Fruit fly (Drosophila melanogaster) whole organism, embryonic: Measurements from ENCODE around the gene svr.

Source experiments
- CG10274 ChIP-seq: fragments of 200-800 bp; sonication (Bioruptor generic); optimal IDR thresholded peaks from 3 replicates; lab custom pipeline; 2017; ENCODE audit warnings: missing biosample characterization, mild to moderate bottlenecking, missing genetic modification characterization
- CG10321 ChIP-seq: fragments of 200-800 bp; sonication (Bioruptor generic); IDR thresholded peaks from 2 replicates; pipeline ENCODE4 v1.3.6; 2022; ENCODE audit warnings: missing biosample characterization, missing genetic modification characterization
- CG10462 ChIP-seq: fragments of 200-800 bp; sonication (Bioruptor generic); optimal IDR thresholded peaks from 2 replicates; lab custom pipeline; 2016; ENCODE audit warnings: missing biosample characterization, missing genetic modification characterization
- CG10959 ChIP-seq: fragments of 200-800 bp; sonication (Bioruptor generic); IDR thresholded peaks from 2 replicates; pipeline ENCODE4 v1.3.6; 2022; ENCODE audit warnings: missing biosample characterization, missing genetic modification characterization
- CG12769 ChIP-seq: fragments of 200-800 bp; sonication (Bioruptor generic); optimal IDR thresholded peaks from 2 replicates; lab custom pipeline; 2019; ENCODE audit warnings: missing biosample characterization, mild to moderate bottlenecking, missing genetic modification characterization, moderate library complexity
- CG13123 ChIP-seq: fragments of 200-800 bp; sonication (Bioruptor generic); optimal IDR thresholded peaks from 2 replicates; lab custom pipeline; 2016; ENCODE audit warnings: missing biosample characterization, missing genetic modification characterization
- CG15073 ChIP-seq: fragments of 200-800 bp; sonication (Bioruptor generic); optimal IDR thresholded peaks from 2 replicates; lab custom pipeline; 2016; ENCODE audit warnings: missing biosample characterization, missing genetic modification characterization
- CG1602 ChIP-seq: fragments of 200-800 bp; sonication (Bioruptor generic); optimal IDR thresholded peaks from 3 replicates; lab custom pipeline; 2016; ENCODE audit warnings: missing biosample characterization, missing genetic modification characterization
- CG16815 ChIP-seq: fragments of 200-800 bp; sonication (Bioruptor generic); optimal IDR thresholded peaks from 3 replicates; lab custom pipeline; 2017; ENCODE audit warnings: missing biosample characterization, mild to moderate bottlenecking, missing genetic modification characterization
- CG17328 ChIP-seq: fragments of 200-800 bp; sonication (Bioruptor generic); IDR thresholded peaks from 2 replicates; pipeline ENCODE4 v1.3.6; 2022; ENCODE audit warnings: missing biosample characterization, missing genetic modification characterization
- CG18619 ChIP-seq: fragments of 200-800 bp; sonication (Bioruptor generic); optimal IDR thresholded peaks from 3 replicates; lab custom pipeline; 2017; ENCODE audit warnings: missing biosample characterization, mild to moderate bottlenecking, missing genetic modification characterization
- CG2199 ChIP-seq: fragments of 200-800 bp; sonication (Bioruptor generic); IDR thresholded peaks from 3 replicates; pipeline ENCODE4 v1.3.6; 2022; ENCODE audit warnings: missing biosample characterization, missing genetic modification characterization
- CG2875 ChIP-seq: fragments of 200-800 bp; sonication (Bioruptor generic); optimal IDR thresholded peaks from 2 replicates; lab custom pipeline; 2017; ENCODE audit warnings: missing biosample characterization, mild to moderate bottlenecking, missing genetic modification characterization, missing genetic modification reagents
- CG30403 ChIP-seq: fragments of 200-800 bp; sonication (Bioruptor generic); optimal IDR thresholded peaks from 3 replicates; lab custom pipeline; 2016; ENCODE audit warnings: missing biosample characterization, missing genetic modification characterization
- CG32767 ChIP-seq: fragments of 200-800 bp; sonication (Bioruptor generic); IDR thresholded peaks from 2 replicates; pipeline ENCODE4 v1.3.6; 2022; ENCODE audit warnings: missing biosample characterization, missing genetic modification characterization
- CG32772 ChIP-seq: fragments of 200-800 bp; sonication (Bioruptor generic); IDR thresholded peaks from 2 replicates; pipeline ENCODE4 v1.3.6; 2022; ENCODE audit warnings: missing biosample characterization, missing genetic modification characterization
- CG4282 ChIP-seq: fragments of 200-800 bp; sonication (Bioruptor generic); optimal IDR thresholded peaks from 2 replicates; lab custom pipeline; 2016; ENCODE audit warnings: missing biosample characterization, missing genetic modification characterization
- CG4328 ChIP-seq: fragments of 200-800 bp; sonication (Bioruptor generic); optimal IDR thresholded peaks from 3 replicates; lab custom pipeline; 2017; ENCODE audit warnings: missing biosample characterization, missing genetic modification reagents, missing genetic modification characterization
- CG4360 ChIP-seq: fragments of 200-800 bp; sonication (Bioruptor generic); IDR thresholded peaks from 2 replicates; pipeline ENCODE4 v1.3.6; 2022; ENCODE audit warnings: missing biosample characterization, missing genetic modification characterization
- CG4424 ChIP-seq: fragments of 200-800 bp; sonication (Bioruptor generic); optimal IDR thresholded peaks from 3 replicates; lab custom pipeline; 2016; ENCODE audit warnings: missing biosample characterization, missing genetic modification characterization
- CG4854 ChIP-seq: fragments of 200-800 bp; sonication (Bioruptor generic); optimal IDR thresholded peaks from 2 replicates; lab custom pipeline; 2016; ENCODE audit warnings: missing biosample characterization, missing genetic modification characterization, inconsistent platforms
- CG8281 ChIP-seq: fragments of 200-800 bp; sonication (Bioruptor generic); optimal IDR thresholded peaks from 2 replicates; lab custom pipeline; 2018; ENCODE audit warnings: missing biosample characterization, mild to moderate bottlenecking, missing genetic modification characterization, moderate library complexity
- CTCF ChIP-seq: fragments of 200-800 bp; sonication (Bioruptor generic); optimal IDR thresholded peaks from 2 replicates; lab custom pipeline; 2017; ENCODE audit warnings: missing biosample characterization, mild to moderate bottlenecking, missing genetic modification characterization, moderate library complexity
- D ChIP-seq, 2 experiments: fragments of 200-800 bp in 1 of 2; fragments of >200 bp in 1 of 2; sonication (Bioruptor generic) in 1 of 2; optimal IDR thresholded peaks; 2 replicates in 1 of 2; 3 replicates in 1 of 2; lab custom pipeline; 2017; ENCODE audit warnings: mild to moderate bottlenecking in 1 of 2, missing biosample characterization in 1 of 2, missing genetic modification characterization in 1 of 2, missing genetic modification reagents in 1 of 2
- D19A ChIP-seq: fragments of 200-800 bp; optimal IDR thresholded peaks from 3 replicates; lab custom pipeline; 2019; ENCODE audit warnings: missing biosample characterization, mild to moderate bottlenecking, missing genetic modification characterization, moderate library complexity
- Dad ChIP-seq: fragments of 200-800 bp; sonication (Bioruptor generic); optimal IDR thresholded peaks from 3 replicates; lab custom pipeline; 2016; ENCODE audit warnings: missing biosample characterization, missing genetic modification characterization
- Doc3 ChIP-seq: fragments of 200-800 bp; sonication (Bioruptor generic); IDR thresholded peaks from 3 replicates; pipeline ENCODE4 v1.3.6; 2022; ENCODE audit warnings: missing biosample characterization, missing genetic modification characterization; ENCODE audit not compliant: partially characterized antibody
- E2f2 ChIP-seq: fragments of 200-800 bp; sonication (Bioruptor generic); IDR thresholded peaks from 2 replicates; pipeline ENCODE4 v1.3.6; 2022; ENCODE audit warnings: missing biosample characterization, missing genetic modification characterization
- Elba2 ChIP-seq: fragments of 200-800 bp; sonication (Bioruptor generic); optimal IDR thresholded peaks from 3 replicates; lab custom pipeline; 2016; ENCODE audit warnings: missing biosample characterization, missing genetic modification characterization
- Fer3 ChIP-seq: fragments of 200-800 bp; sonication (Bioruptor generic); optimal IDR thresholded peaks from 2 replicates; lab custom pipeline; 2018; ENCODE audit warnings: missing biosample characterization, mild to moderate bottlenecking, missing genetic modification characterization, moderate library complexity
- Gug ChIP-seq: fragments of 200-800 bp; sonication (Bioruptor generic); IDR thresholded peaks from 4 replicates; pipeline ENCODE4 v1.3.6; 2022; ENCODE audit warnings: missing biosample characterization, missing genetic modification characterization
- Hr3 ChIP-seq: fragments of 200-800 bp; sonication (Bioruptor generic); optimal IDR thresholded peaks from 3 replicates; lab custom pipeline; 2016; ENCODE audit warnings: missing biosample characterization, missing genetic modification characterization
- Kr ChIP-seq: fragments of 200-800 bp; sonication (Bioruptor generic); optimal IDR thresholded peaks from 2 replicates; lab custom pipeline; 2017; ENCODE audit warnings: missing biosample characterization, mild to moderate bottlenecking, missing genetic modification characterization
- Mad ChIP-seq: fragments of 200-800 bp; sonication (Bioruptor generic); optimal IDR thresholded peaks from 2 replicates; lab custom pipeline; 2016; ENCODE audit warnings: missing biosample characterization, missing genetic modification characterization
- Side ChIP-seq: fragments of 200-800 bp; sonication (Bioruptor generic); optimal IDR thresholded peaks from 2 replicates; lab custom pipeline; 2016; ENCODE audit warnings: missing biosample characterization, missing genetic modification characterization
- Taf1 ChIP-seq: fragments of 200-800 bp; sonication (Bioruptor generic); IDR thresholded peaks from 2 replicates; pipeline ENCODE4 v1.3.6; 2022; ENCODE audit warnings: missing biosample characterization, missing genetic modification characterization
- YL-1 ChIP-seq: fragments of 200-800 bp; sonication (Bioruptor generic); optimal IDR thresholded peaks from 3 replicates; lab custom pipeline; 2017; ENCODE audit warnings: missing biosample characterization, mild to moderate bottlenecking, missing genetic modification characterization
- ap ChIP-seq: fragments of 200-800 bp; sonication (Bioruptor generic); IDR thresholded peaks from 2 replicates; pipeline ENCODE4 v1.3.6; 2022; ENCODE audit warnings: missing biosample characterization, missing genetic modification characterization
- ase ChIP-seq: fragments of 200-800 bp; sonication (Bioruptor generic); IDR thresholded peaks from 3 replicates; pipeline ENCODE4 v1.3.6; 2022; ENCODE audit warnings: missing biosample characterization, missing genetic modification characterization
- dm ChIP-seq: fragments of 200-800 bp; sonication (Bioruptor generic); optimal IDR thresholded peaks from 3 replicates; lab custom pipeline; 2016; ENCODE audit warnings: missing biosample characterization, missing genetic modification characterization
- dysf ChIP-seq: fragments of 200-800 bp; sonication (Bioruptor generic); IDR thresholded peaks from 3 replicates; pipeline ENCODE4 v1.3.6; 2022; ENCODE audit warnings: missing biosample characterization, missing genetic modification characterization
- eve ChIP-seq, 2 experiments: fragments of >200 bp; optimal IDR thresholded peaks; 2 replicates each; lab custom pipeline; 2017; ENCODE audit warnings: missing biosample characterization in 2 of 2, missing genetic modification characterization in 2 of 2
- ham ChIP-seq: fragments of 200-800 bp; sonication (Bioruptor generic); IDR thresholded peaks from 2 replicates; pipeline ENCODE4 v1.3.6; 2022; ENCODE audit warnings: missing biosample characterization, missing genetic modification characterization
- hth ChIP-seq: fragments of >200 bp; optimal IDR thresholded peaks from 2 replicates; lab custom pipeline; 2017; ENCODE audit warnings: inconsistent platforms
- mld ChIP-seq: fragments of 200-800 bp; sonication (Bioruptor generic); IDR thresholded peaks from 3 replicates; pipeline ENCODE4 v1.3.6; 2022; ENCODE audit warnings: missing biosample characterization, missing genetic modification characterization; ENCODE audit not compliant: partially characterized antibody
- p53 ChIP-seq: fragments of 200-800 bp; sonication (Bioruptor generic); optimal IDR thresholded peaks from 2 replicates; lab custom pipeline; 2016; ENCODE audit warnings: missing biosample characterization, missing genetic modification characterization
- pfk ChIP-seq: fragments of 200-800 bp; sonication (Bioruptor generic); optimal IDR thresholded peaks from 2 replicates; lab custom pipeline; 2018; ENCODE audit warnings: missing biosample characterization, mild to moderate bottlenecking, missing genetic modification characterization, moderate library complexity
- sc ChIP-seq, 3 experiments: fragments of >200 bp in 2 of 3; fragments of 200-800 bp in 1 of 3; sonication (Bioruptor generic) in 1 of 3; optimal IDR thresholded peaks; 2 replicates in 2 of 3; 3 replicates in 1 of 3; lab custom pipeline; 2017; ENCODE audit warnings: mild to moderate bottlenecking in 1 of 3, missing biosample characterization in 1 of 3, missing genetic modification characterization in 1 of 3, missing genetic modification reagents in 1 of 3
- sna ChIP-seq: fragments of 200-800 bp; sonication (Bioruptor generic); IDR thresholded peaks from 2 replicates; pipeline ENCODE4 v1.3.6; 2022; ENCODE audit warnings: missing biosample characterization, missing genetic modification characterization; ENCODE audit not compliant: partially characterized antibody
- wor ChIP-seq: fragments of 200-800 bp; sonication (Bioruptor generic); IDR thresholded peaks from 2 replicates; pipeline ENCODE4 v1.3.6; 2022; ENCODE audit warnings: missing biosample characterization, missing genetic modification characterization

svr gene

dm6 chrX:523179-523851 lies 27.1 kb downstream of the svr start, which contains the start of gene elav (continued):
- peak; percentile 96 for TF ChIP-seq ap (GFP tag; lab: Robert Waterston, UW)
- TF ChIP-seq Taf1 (GFP tag; lab: Robert Waterston, UW): peak; percentile 96
- peak; percentile 98 for TF ChIP-seq CG16815 (GFP tag; lab: Kevin White, UChicago)
- TF ChIP-seq eve (GFP tag; optimal IDR thresholded peaks at IDR 0.05; lab: Kevin White, UChicago): peak in 1 of 2 experiments; percentile 80
- peak; percentile 98 for TF ChIP-seq CG32772
- peak; percentile 95 for TF ChIP-seq ham (GFP tag; lab: Robert Waterston, UW)
- peak; percentile 98 for TF ChIP-seq CG2875 (GFP tag; lab: Kevin White, UChicago)
- 0 out of 2 replicates have a peak, but pooled peaks have one; percentile 21 for TF ChIP-seq sna
- no peak for TF ChIP-seq hth (lab: Kevin White, UChicago)
- TF ChIP-seq Side: peak; percentile 97
- peak; percentile 100 for TF ChIP-seq CG4328 (GFP tag; lab: Kevin White, UChicago)
- peak; percentile 97 for TF ChIP-seq YL-1
- TF ChIP-seq Elba2: peak; percentile 84
- TF ChIP-seq CG10959 (GFP tag; lab: Robert Waterston, UW): peak; percentile 96
- peak; percentile 93 for TF ChIP-seq CG2199
- no peak for TF ChIP-seq D (optimal IDR thresholded peaks at IDR 0.05; lab: Kevin White, UChicago)
- TF ChIP-seq D (GFP tag; optimal IDR thresholded peaks at IDR 0.05; lab: Kevin White, UChicago): peak; percentile 99
- peak; percentile 87 for TF ChIP-seq E2f2
- TF ChIP-seq CG12769 (tag; lab: Kevin White, UChicago): peak; percentile 98
- 0 out of 3 replicates have a peak, but pooled peaks have one; percentile 30 for TF ChIP-seq Doc3 (GFP tag; lab: Robert Waterston, UW)
- peak; percentile 100 for TF ChIP-seq CG8281 (tag; lab: Kevin White, UChicago)
- TF ChIP-seq CG4424 (GFP tag; lab: Kevin White, UChicago): peak; percentile 99
- peak; percentile 97 for TF ChIP-seq Gug
- TF ChIP-seq sc (optimal IDR thresholded peaks at IDR 0.05; lab: Kevin White, UChicago): no peak
- peak; percentile 97 for TF ChIP-seq sc (GFP tag; optimal IDR thresholded peaks at IDR 0.05; lab: Kevin White, UChicago)
- peak; percentile 84 for TF ChIP-seq CG10321
- peak; percentile 98 for TF ChIP-seq CG17328
- TF ChIP-seq wor (GFP tag; lab: Robert Waterston, UW): peak; percentile 97
- TF ChIP-seq CG4282 (GFP tag; lab: Kevin White, UChicago): peak; percentile 82
- peak; percentile 95 for TF ChIP-seq Dad (GFP tag; lab: Kevin White, UChicago)
- peak; percentile 98 for TF ChIP-seq CG18619 (GFP tag; lab: Kevin White, UChicago)
- TF ChIP-seq CG32767 (GFP tag; lab: Robert Waterston, UW): peak; percentile 99
- TF ChIP-seq CG15073 (GFP tag; lab: Kevin White, UChicago): peak; percentile 83
- TF ChIP-seq CG4854: peak; percentile 95
- peak; percentile 98 for TF ChIP-seq Fer3
- peak; percentile 97 for TF ChIP-seq D19A (tag; lab: Kevin White, UChicago)
- peak; percentile 89 for TF ChIP-seq Kr (GFP tag; lab: Kevin White, UChicago)
- TF ChIP-seq Mad (GFP tag; lab: Kevin White, UChicago): peak; percentile 98
- peak; percentile 78 for TF ChIP-seq pfk (GFP tag; lab: Kevin White, UChicago)
- peak; percentile 87 for TF ChIP-seq dm (GFP tag; lab: Kevin White, UChicago)
- peak; percentile 99 for TF ChIP-seq CG30403 (GFP tag; lab: Kevin White, UChicago)
- TF ChIP-seq CG10274 (GFP tag; lab: Kevin White, UChicago): peak; percentile 92
- TF ChIP-seq CG4360 (GFP tag; lab: Robert Waterston, UW): peak; percentile 84
- no peak for TF ChIP-seq mld
- TF ChIP-seq CG10462 (GFP tag; lab: Kevin White, UChicago): peak; percentile 98
- peak; percentile 98 for TF ChIP-seq Hr3 (GFP tag; lab: Kevin White, UChicago)
- peak; percentile 98 for TF ChIP-seq CG1602 (GFP tag; lab: Kevin White, UChicago)
- peak; percentile 80 for TF ChIP-seq p53
- TF ChIP-seq CTCF (GFP tag; lab: Kevin White, UChicago): peak; percentile 77
- TF ChIP-seq dysf: peak; percentile 99
- TF ChIP-seq ase (GFP tag; lab: Robert Waterston, UW): peak; percentile 95
- peak; percentile 93 for TF ChIP-seq CG13123 (GFP tag; lab: Kevin White, UChicago)
